Worm (Caenorhabditis elegans) whole organism, L1 larva: ENCODE results near the gene hmg-11.

ENCODE experiments used
- C04F5.9 ChIP-seq: sonication (generic microtip); optimal IDR thresholded peaks from 2 replicates; lab custom pipeline; 2016; ENCODE audit warnings: missing genetic modification characterization, missing compliant biosample characterization
- F16B12.6 ChIP-seq: fragments of 150-350 bp; optimal IDR thresholded peaks from 2 replicates; lab custom pipeline; 2014; ENCODE audit warnings: missing biosample characterization, missing genetic modification characterization
- Y116A8C.19 ChIP-seq: sonication (generic microtip); optimal IDR thresholded peaks from 2 replicates; lab custom pipeline; 2016; ENCODE audit warnings: missing compliant biosample characterization, missing genetic modification characterization, borderline replicate concordance
- aha-1 ChIP-seq: fragments of 150-350 bp; optimal IDR thresholded peaks from 2 replicates; lab custom pipeline; 2014; ENCODE audit warnings: missing biosample characterization, missing genetic modification characterization
- aly-2 ChIP-seq: fragments of 150-350 bp; optimal IDR thresholded peaks from 2 replicates; lab custom pipeline; 2014; ENCODE audit warnings: missing biosample characterization, missing genetic modification characterization
- ama-1 ChIP-seq: fragments of 150-350 bp; optimal IDR thresholded peaks from 2 replicates; lab custom pipeline; 2014
- blmp-1 ChIP-seq: fragments of 150-350 bp; optimal IDR thresholded peaks from 2 replicates; lab custom pipeline; 2014; ENCODE audit warnings: missing biosample characterization, missing genetic modification characterization
- ceh-82 ChIP-seq, 3 experiments: fragments of 150-350 bp in 1 of 3; sonication (generic microtip) in 2 of 3; optimal IDR thresholded peaks; 2 replicates each; lab custom pipeline; 2014 to 2017; ENCODE audit warnings: missing biosample characterization in 3 of 3, missing genetic modification characterization in 3 of 3
- ces-1 ChIP-seq: fragments of 150-350 bp; optimal IDR thresholded peaks from 2 replicates; lab custom pipeline; 2014; ENCODE audit warnings: missing biosample characterization, missing genetic modification reagents, missing genetic modification characterization
- dpl-1 ChIP-seq, 3 experiments: fragments of 150-350 bp in 2 of 3; sonication (generic microtip) in 1 of 3; optimal IDR thresholded peaks; 2 replicates each; lab custom pipeline; 2014 to 2017; ENCODE audit warnings: missing biosample characterization in 3 of 3, missing genetic modification characterization in 3 of 3, missing genetic modification reagents in 3 of 3
- dsc-1 ChIP-seq: sonication (generic microtip); optimal IDR thresholded peaks from 2 replicates; lab custom pipeline; 2016; ENCODE audit warnings: mild to moderate bottlenecking, missing genetic modification characterization, missing compliant biosample characterization
- efl-1 ChIP-seq, 4 experiments: fragments of 150-350 bp; optimal IDR thresholded peaks in 3 of 4; peaks in 1 of 4; 1 replicate in 1 of 4; 2 replicates in 3 of 4; lab custom pipeline; 2014; ENCODE audit warnings: missing biosample characterization in 2 of 4, missing genetic modification characterization in 2 of 4, missing genetic modification reagents in 2 of 4
- efl-3 ChIP-seq: fragments of 200-800 bp; sonication (Bioruptor generic); optimal IDR thresholded peaks from 2 replicates; lab custom pipeline; 2018; ENCODE audit warnings: mild to moderate bottlenecking, missing genetic modification characterization, missing compliant biosample characterization
- egl-27 ChIP-seq, 2 experiments: fragments of 150-350 bp in 1 of 2; sonication (generic microtip); optimal IDR thresholded peaks; 3 replicates each; lab custom pipeline; 2017 to 2018; ENCODE audit warnings: missing biosample characterization in 2 of 2, missing genetic modification characterization in 2 of 2, missing genetic modification reagents in 2 of 2
- elt-2 ChIP-seq: sonication (generic microtip); optimal IDR thresholded peaks from 2 replicates; lab custom pipeline; 2016; ENCODE audit warnings: missing genetic modification characterization, mild to moderate bottlenecking, inconsistent platforms, missing compliant biosample characterization, missing genetic modification reagents
- elt-3 ChIP-seq, 6 experiments: fragments of 150-350 bp in 1 of 6; sonication (generic microtip); optimal IDR thresholded peaks; 2 replicates each; lab custom pipeline; 2017 to 2018; ENCODE audit warnings: missing biosample characterization in 6 of 6, missing genetic modification characterization in 6 of 6, inconsistent platforms in 1 of 6
- fos-1 ChIP-seq: fragments of 150-350 bp; optimal IDR thresholded peaks from 2 replicates; lab custom pipeline; 2014; ENCODE audit warnings: missing biosample characterization, missing genetic modification characterization
- grh-1 ChIP-seq: fragments of 200-800 bp; sonication (Bioruptor generic); IDR thresholded peaks from 2 replicates; pipeline ENCODE4 v1.3.6; 2022; ENCODE audit warnings: missing genetic modification reagents, missing genetic modification characterization, missing compliant biosample characterization
- irx-1 ChIP-seq: sonication (generic microtip); optimal IDR thresholded peaks from 2 replicates; lab custom pipeline; 2016; ENCODE audit warnings: missing genetic modification characterization, missing compliant biosample characterization
- lin-14 ChIP-seq: fragments of 200-800 bp; sonication (Bioruptor generic); optimal IDR thresholded peaks from 2 replicates; lab custom pipeline; 2018; ENCODE audit warnings: mild to moderate bottlenecking, missing genetic modification characterization, moderate library complexity, missing compliant biosample characterization
- lin-35 ChIP-seq, 2 experiments: fragments of 150-350 bp; optimal IDR thresholded peaks; 2 replicates each; lab custom pipeline; 2014; ENCODE audit warnings: missing biosample characterization in 2 of 2, missing genetic modification characterization in 2 of 2, missing genetic modification reagents in 2 of 2
- lir-3 ChIP-seq: sonication (generic microtip); optimal IDR thresholded peaks from 2 replicates; lab custom pipeline; 2016; ENCODE audit warnings: mild to moderate bottlenecking, missing genetic modification characterization, moderate library complexity, missing compliant biosample characterization; ENCODE audit not compliant: poor library complexity
- lsy-2 ChIP-seq, 2 experiments: fragments of 150-350 bp; optimal IDR thresholded peaks; 2 replicates each; lab custom pipeline; 2014; ENCODE audit warnings: missing biosample characterization in 2 of 2, missing genetic modification characterization in 2 of 2
- mef-2 ChIP-seq: fragments of 150-350 bp; optimal IDR thresholded peaks from 2 replicates; lab custom pipeline; 2014; ENCODE audit warnings: missing biosample characterization, missing genetic modification characterization
- nhr-11 ChIP-seq: fragments of 150-350 bp; optimal IDR thresholded peaks from 2 replicates; lab custom pipeline; 2014; ENCODE audit warnings: missing biosample characterization, missing genetic modification characterization
- nhr-19 ChIP-seq: fragments of 200-800 bp; sonication (Bioruptor generic); conservative IDR thresholded peaks from 2 replicates; pipeline ENCODE4 v1.3.6; 2022; ENCODE audit warnings: missing genetic modification characterization, missing compliant biosample characterization
- nhr-237 ChIP-seq: fragments of 150-350 bp; optimal IDR thresholded peaks from 2 replicates; lab custom pipeline; 2014; ENCODE audit warnings: missing biosample characterization, missing genetic modification characterization
- nhr-47 ChIP-seq: sonication (generic microtip); optimal IDR thresholded peaks from 2 replicates; lab custom pipeline; 2016; ENCODE audit warnings: mild to moderate bottlenecking, missing genetic modification characterization, moderate library complexity, missing compliant biosample characterization
- nhr-71 ChIP-seq: sonication (generic microtip); optimal IDR thresholded peaks from 2 replicates; lab custom pipeline; 2016; ENCODE audit warnings: mild to moderate bottlenecking, missing genetic modification characterization, moderate library complexity, missing compliant biosample characterization
- nhr-76 ChIP-seq: sonication (generic microtip); optimal IDR thresholded peaks from 2 replicates; lab custom pipeline; 2017; ENCODE audit warnings: missing biosample characterization, missing genetic modification characterization
- nhr-85 ChIP-seq: sonication (generic microtip); peaks from one replicate; lab custom pipeline; 2016; ENCODE audit warnings: missing genetic modification characterization, inconsistent platforms, missing compliant biosample characterization
- pax-3 ChIP-seq: fragments of 200-800 bp; sonication (Bioruptor generic); optimal IDR thresholded peaks from 2 replicates; lab custom pipeline; 2018; ENCODE audit warnings: mild to moderate bottlenecking, missing genetic modification characterization, moderate library complexity, missing compliant biosample characterization
- pqm-1 ChIP-seq: sonication (generic microtip); optimal IDR thresholded peaks from 3 replicates; lab custom pipeline; 2017; ENCODE audit warnings: missing biosample characterization, missing genetic modification characterization
- skn-1 ChIP-seq: fragments of 150-350 bp; optimal IDR thresholded peaks from 2 replicates; lab custom pipeline; 2014; ENCODE audit warnings: missing biosample characterization, missing genetic modification characterization
- snpc-4 ChIP-seq: fragments of 150-350 bp; optimal IDR thresholded peaks from 2 replicates; lab custom pipeline; 2014; ENCODE audit warnings: missing biosample characterization, missing genetic modification characterization
- snu-23 ChIP-seq: sonication (generic microtip); optimal IDR thresholded peaks from 2 replicates; lab custom pipeline; 2016; ENCODE audit warnings: missing genetic modification characterization, missing compliant biosample characterization
- sox-4 ChIP-seq: sonication (generic microtip); optimal IDR thresholded peaks from 2 replicates; lab custom pipeline; 2016; ENCODE audit warnings: missing genetic modification characterization, missing compliant biosample characterization
- sup-37 ChIP-seq: fragments of 200-800 bp; sonication (Bioruptor generic); optimal IDR thresholded peaks from 2 replicates; lab custom pipeline; 2018; ENCODE audit warnings: mild to moderate bottlenecking, missing genetic modification characterization, missing compliant biosample characterization
- swsn-7 ChIP-seq: sonication (generic microtip); optimal IDR thresholded peaks from 2 replicates; lab custom pipeline; 2016; ENCODE audit warnings: missing genetic modification characterization, missing compliant biosample characterization
- unc-86 ChIP-seq: sonication (generic microtip); optimal IDR thresholded peaks from 2 replicates; lab custom pipeline; 2016; ENCODE audit warnings: missing genetic modification characterization, missing compliant biosample characterization
- unc-98 ChIP-seq: fragments of 200-800 bp; sonication (Bioruptor generic); IDR thresholded peaks from 2 replicates; pipeline ENCODE4 v1.3.6; 2022; ENCODE audit warnings: missing genetic modification characterization, missing compliant biosample characterization
- xbp-1 ChIP-seq: sonication (generic microtip); optimal IDR thresholded peaks from 2 replicates; lab custom pipeline; 2016; ENCODE audit warnings: missing genetic modification characterization, missing compliant biosample characterization
- zag-1 ChIP-seq: fragments of 150-350 bp; optimal IDR thresholded peaks from 2 replicates; lab custom pipeline; 2014; ENCODE audit warnings: missing biosample characterization, missing genetic modification characterization
- ztf-11 ChIP-seq, 2 experiments: sonication (generic microtip); optimal IDR thresholded peaks; 2 replicates each; lab custom pipeline; 2016 to 2017; ENCODE audit warnings: missing genetic modification characterization in 2 of 2, missing biosample characterization in 1 of 2, missing compliant biosample characterization in 1 of 2
- ztf-4 ChIP-seq: fragments of 150-350 bp; optimal IDR thresholded peaks from 2 replicates; lab custom pipeline; 2014; ENCODE audit warnings: missing biosample characterization, missing genetic modification characterization

The hmg-11 gene

DNA sequence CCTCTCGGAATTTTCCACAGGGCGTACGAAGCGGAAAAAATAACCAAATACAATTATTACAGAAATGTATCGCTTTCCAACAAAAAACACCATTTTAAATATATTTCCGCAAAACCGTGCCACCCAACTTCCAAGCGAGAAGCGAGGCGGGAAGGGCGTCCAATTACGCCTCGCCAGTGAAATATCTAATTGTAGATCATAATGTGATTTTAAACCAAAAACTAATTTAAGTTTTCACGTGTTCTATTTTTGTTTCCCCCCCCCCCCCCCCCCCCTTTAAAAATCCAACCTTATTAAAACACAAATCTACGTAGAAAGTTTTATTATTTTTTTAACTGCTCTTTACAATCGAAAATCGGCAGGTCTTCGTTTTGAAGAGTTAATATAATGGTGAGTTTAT is 16.6 kb downstream of the hmg-11 start, which contains the start of gene F10G7.12:
Gene F10G7.12 (plus strand): TSS at position 301 of the 400 bp plus-strand sequence.
- TF ChIP-seq nhr-237 (tag; lab: Kevin White, UChicago) (no peak), pqm-1 (tag; lab: Kevin White, UChicago) (no peak), zag-1 (tag; lab: Kevin White, UChicago) (no peak), elt-3 (tag; optimal IDR thresholded peaks at IDR 0.05; lab: Kevin White, UChicago) (no peak), ama-1 (lab: Kevin White, UChicago) (no peak), lsy-2 (tag; optimal IDR thresholded peaks at IDR 0.05; lab: Kevin White, UChicago) (no peak), ceh-82 (tag; optimal IDR thresholded peaks at IDR 0.05; lab: Kevin White, UChicago) (no peak), fos-1 (no peak), snpc-4 (no peak), nhr-19 (GFP tag; lab: Robert Waterston, UW) (no peak), egl-27 (tag; optimal IDR thresholded peaks at IDR 0.05; lab: Kevin White, UChicago) (no peak), pax-3 (no peak), ces-1 (GFP tag; lab: Kevin White, UChicago) (no peak), elt-2 (tag; lab: Kevin White, UChicago) (no peak), C04F5.9 (tag; lab: Kevin White, UChicago) (no peak), lir-3 (tag; lab: Kevin White, UChicago) (no peak), nhr-11 (tag; lab: Kevin White, UChicago) (no peak), mef-2 (tag; lab: Kevin White, UChicago) (no peak), unc-86 (tag; lab: Kevin White, UChicago) (no peak)

ce11 chrII:4693129-4693528 is 20.2 kb downstream of the hmg-11 start, which contains the start of gene F10G7.5:
Gene F10G7.5 (plus strand): TSS chrII:4693414.
- TF ChIP-seq lin-14 (GFP tag; lab: Kevin White, UChicago) (peak; percentile 67), lin-35 (GFP tag; optimal IDR thresholded peaks at IDR 0.05; lab: Kevin White, UChicago) (peak in 1 of 2 experiments; percentile 32), ztf-11 (tag; optimal IDR thresholded peaks at IDR 0.05; lab: Kevin White, UChicago) (no peak), nhr-71 (tag; lab: Kevin White, UChicago) (peak; percentile 9), grh-1 (no peak), elt-2 (tag; lab: Kevin White, UChicago) (peak; percentile 64), nhr-85 (tag; lab: Kevin White, UChicago) (peak; percentile 42), nhr-76 (tag; lab: Kevin White, UChicago) (no peak), blmp-1 (tag; lab: Kevin White, UChicago) (peak; percentile 55), efl-1 (optimal IDR thresholded peaks at IDR 0.05; lab: Kevin White, UChicago) (peak; percentile 33 to 68), efl-1 (GFP tag; optimal IDR thresholded peaks at IDR 0.05 in 1 of 2; lab: Kevin White, UChicago) (peak; percentile 17 to 92), lsy-2 (tag; optimal IDR thresholded peaks at IDR 0.05; lab: Kevin White, UChicago) (peak; percentile 31 to 52), dpl-1 (GFP tag; optimal IDR thresholded peaks at IDR 0.05; lab: Kevin White, UChicago) (peak in 2 of 3 experiments; percentile 11 to 34), snu-23 (GFP tag; lab: Kevin White, UChicago) (peak; percentile 23), nhr-47 (no peak), sox-4 (tag; lab: Kevin White, UChicago) (no peak), irx-1 (tag; lab: Kevin White, UChicago) (no peak)

ce11 chrII:4696055-4696454 is 23.2 kb downstream of the hmg-11 start:
- TF ChIP-seq xbp-1 (tag; lab: Kevin White, UChicago) (no peak), snu-23 (GFP tag; lab: Kevin White, UChicago) (no peak), nhr-85 (tag; lab: Kevin White, UChicago) (peak; percentile 14), aly-2 (tag; lab: Kevin White, UChicago) (peak; percentile 40)
- TF ChIP-seq, all 84 proteins: peak for 2

DNA sequence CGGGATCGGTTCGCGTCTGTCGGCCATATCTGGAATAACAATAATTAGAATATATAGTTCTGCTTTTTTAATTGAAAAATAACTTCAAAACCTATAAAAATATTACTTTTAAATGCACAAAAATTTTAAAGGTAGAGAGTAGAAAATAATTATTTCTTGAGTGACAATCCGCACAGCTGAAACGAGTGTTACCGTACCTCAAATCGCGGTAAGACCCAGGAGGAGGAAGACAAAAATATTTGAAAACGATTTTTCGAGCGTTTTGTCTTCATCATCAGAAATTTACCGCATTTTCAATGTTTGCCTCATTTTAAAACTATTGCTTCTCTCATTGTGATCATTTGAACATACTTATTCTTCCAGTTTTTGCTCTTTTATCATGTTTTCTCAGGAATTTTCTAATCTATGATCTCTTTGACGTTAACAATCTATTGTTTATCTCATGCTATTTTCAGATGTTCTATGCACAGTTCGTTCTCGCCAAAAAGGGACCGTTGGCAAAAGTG is 25.4 kb downstream of the hmg-11 start, which contains the start of the genes rpn-5 and scc-1:
Gene rpn-5 (minus strand): TSS at position 162 of the 506 bp plus-strand sequence.
Gene scc-1 (plus strand): TSS at position 456 of the 506 bp plus-strand sequence.
- TF ChIP-seq F16B12.6 (tag; lab: Kevin White, UChicago) = peak; percentile 44
- peak in 2 of 3 experiments; percentile 59 to 81 for TF ChIP-seq ceh-82 (tag; optimal IDR thresholded peaks at IDR 0.05; lab: Kevin White, UChicago)
- TF ChIP-seq unc-98 = no peak
- no peak for TF ChIP-seq aha-1 (tag; lab: Kevin White, UChicago)
- peak; percentile 100 for TF ChIP-seq skn-1
- TF ChIP-seq fos-1 = peak; percentile 51
- no peak for TF ChIP-seq sup-37 (GFP tag; lab: Kevin White, UChicago)
- peak; percentile 66 for TF ChIP-seq lir-3 (tag; lab: Kevin White, UChicago)
- TF ChIP-seq aly-2 (tag; lab: Kevin White, UChicago) = no peak
- TF ChIP-seq elt-3 (tag; optimal IDR thresholded peaks at IDR 0.05; lab: Kevin White, UChicago) = peak in 2 of 6 experiments; percentile 57 to 64
- TF ChIP-seq swsn-7 (tag; lab: Kevin White, UChicago) = peak; percentile 66
- TF ChIP-seq lin-35 (GFP tag; optimal IDR thresholded peaks at IDR 0.05; lab: Kevin White, UChicago) = peak; percentile 92 to 97
- TF ChIP-seq dsc-1 (tag; lab: Kevin White, UChicago) = peak; percentile 58
- peak; percentile 32 for TF ChIP-seq elt-2 (tag; lab: Kevin White, UChicago)
- peak; percentile 17 for TF ChIP-seq ztf-4 (tag; lab: Kevin White, UChicago)
- no peak for TF ChIP-seq efl-3 (GFP tag; lab: Kevin White, UChicago)
- no peak for TF ChIP-seq ama-1 (lab: Kevin White, UChicago)
- TF ChIP-seq Y116A8C.19 = no peak
